Worm (Caenorhabditis elegans): ENCODE results near the gene T10B5.3.
A peak's percentile ranks its signal among the peaks of the same experiment; 100 is the strongest.

The T10B5.3 gene

DNA sequence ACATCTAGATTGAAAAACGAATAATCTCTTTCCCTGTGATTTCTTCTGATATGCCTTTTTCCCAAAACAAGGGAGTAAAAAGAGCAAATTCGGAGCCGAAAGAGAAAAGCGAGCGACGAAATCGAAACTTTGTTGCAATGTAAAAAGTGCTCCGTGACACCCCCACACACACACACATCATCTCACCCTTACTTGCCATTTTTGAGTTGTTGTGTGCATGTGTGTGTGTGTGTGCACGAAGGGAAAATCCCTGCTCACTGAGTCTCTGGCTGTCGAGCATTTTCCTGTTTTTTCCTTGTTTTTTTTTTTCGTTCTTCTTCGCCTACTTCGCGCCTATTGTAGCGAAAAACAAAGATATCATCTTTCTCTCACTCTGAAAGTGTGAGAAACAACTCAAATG is 17.4 kb upstream of the T10B5.3 start:
- TF ChIP-seq ham-2 (GFP tag; optimal IDR thresholded peaks at IDR 0.05) (no peak), ztf-11 (tag; optimal IDR thresholded peaks at IDR 0.05) (no peak), tbx-8 (GFP tag; optimal IDR thresholded peaks at IDR 0.05) (no peak)

- TF ChIP-seq ceh-43 (GFP tag; optimal IDR thresholded peaks at IDR 0.05) (no peak), ztf-11 (tag; optimal IDR thresholded peaks at IDR 0.05) (no peak), sem-2 (GFP tag; optimal IDR thresholded peaks at IDR 0.05) (no peak)
Measured at ce11 chrV:1883131-1883530, 13.5 kb upstream of the T10B5.3 start.

- TF ChIP-seq ham-2 (GFP tag; optimal IDR thresholded peaks at IDR 0.05): no peak
- TF ChIP-seq tbx-8 (GFP tag; optimal IDR thresholded peaks at IDR 0.05): no peak
- TF ChIP-seq lsy-2 (tag; optimal IDR thresholded peaks at IDR 0.05): no peak
- no peak for TF ChIP-seq sptf-1 (tag; optimal IDR thresholded peaks at IDR 0.05)
- TF ChIP-seq elt-1 (tag; optimal IDR thresholded peaks at IDR 0.05; ENCODE audit: borderline replicate concordance, insufficient read depth): no peak
- no peak for TF ChIP-seq unc-39 (tag; optimal IDR thresholded peaks at IDR 0.05)
- TF ChIP-seq mab-5 (tag; optimal IDR thresholded peaks at IDR 0.05): no peak
- no peak for TF ChIP-seq mls-2 (tag; optimal IDR thresholded peaks at IDR 0.05)
- no peak for TF ChIP-seq nhr-76 (tag; optimal IDR thresholded peaks at IDR 0.05)
- TF ChIP-seq ceh-43 (GFP tag; optimal IDR thresholded peaks at IDR 0.05): no peak
Measured at ce11 chrV:1878030-1878429, 8.4 kb upstream of the T10B5.3 start.

ce11 chrV:1875497-1875988 is 6.0 kb upstream of the T10B5.3 start:
- no peak for TF ChIP-seq ztf-11 (tag; optimal IDR thresholded peaks at IDR 0.05)
- TF ChIP-seq nhr-2 (tag; optimal IDR thresholded peaks at IDR 0.05): peak; percentile 1
- no peak for TF ChIP-seq nhr-237 (tag; optimal IDR thresholded peaks at IDR 0.05)
- TF ChIP-seq cnd-1 (tag; optimal IDR thresholded peaks at IDR 0.05): no peak
- TF ChIP-seq bed-3 (GFP tag; optimal IDR thresholded peaks at IDR 0.05): peak; percentile 29
- TF ChIP-seq mls-2 (tag; optimal IDR thresholded peaks at IDR 0.05): peak; percentile 59
- TF ChIP-seq sptf-1 (tag; optimal IDR thresholded peaks at IDR 0.05): peak; percentile 73
- no peak for TF ChIP-seq unc-62 (GFP tag; optimal IDR thresholded peaks at IDR 0.05)
- no peak for TF ChIP-seq nhr-28 (tag; optimal IDR thresholded peaks at IDR 0.05)
- no peak for TF ChIP-seq pha-4 (tag; optimal IDR thresholded peaks at IDR 0.05)
- peak; percentile 49 for TF ChIP-seq ceh-83 (GFP tag; optimal IDR thresholded peaks at IDR 0.05)
- TF ChIP-seq ceh-39 (tag; optimal IDR thresholded peaks at IDR 0.05): no peak
- TF ChIP-seq sem-2 (GFP tag; optimal IDR thresholded peaks at IDR 0.05): peak; percentile 25

- TF ChIP-seq ztf-11 (tag; optimal IDR thresholded peaks at IDR 0.05): no peak
- TF ChIP-seq nhr-237 (tag; optimal IDR thresholded peaks at IDR 0.05): no peak
- no peak for TF ChIP-seq ces-1 (GFP tag; optimal IDR thresholded peaks at IDR 0.05)
Measured at ce11 chrV:1874827-1875226, 5.2 kb upstream of the T10B5.3 start.

DNA sequence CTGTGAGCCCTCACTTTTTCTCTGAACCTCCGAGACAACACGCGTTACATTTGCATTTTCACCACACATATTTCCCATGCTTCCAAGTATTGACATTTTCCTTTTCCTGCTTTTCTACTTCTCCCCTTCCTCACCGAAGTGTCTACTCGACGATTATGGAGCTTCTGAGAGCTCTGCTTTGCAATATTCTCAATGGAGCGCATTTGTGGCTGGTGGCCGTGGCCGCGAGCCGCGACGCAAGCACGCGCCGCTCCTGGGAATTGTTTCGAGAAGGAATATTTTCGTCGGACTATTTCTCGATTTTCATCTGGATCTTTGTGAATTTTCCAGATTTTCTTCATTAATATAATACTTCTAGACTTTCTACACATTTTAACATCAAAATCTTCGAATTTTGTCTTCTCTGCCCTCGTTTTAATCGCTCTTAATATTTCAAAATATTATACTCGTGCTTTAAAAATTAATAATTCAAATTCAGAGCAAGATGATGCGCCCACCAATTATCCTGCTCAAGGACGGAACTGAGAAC is 2.2 kb upstream of the T10B5.3 start, which contains the start of the genes T10B5.4 and cct-7:
Gene T10B5.4, minus strand, starts transcription at position 40 of the 529 bp plus-strand sequence.
Gene cct-7, plus strand, starts transcription at position 479 of the 529 bp plus-strand sequence.
- TF ChIP-seq nhr-2 (tag; optimal IDR thresholded peaks at IDR 0.05): no peak
- no peak for TF ChIP-seq blmp-1 (tag; optimal IDR thresholded peaks at IDR 0.05)
- peak; percentile 81 for TF ChIP-seq nhr-237 (tag; optimal IDR thresholded peaks at IDR 0.05)
- peak; percentile 50 for TF ChIP-seq ceh-39 (tag; optimal IDR thresholded peaks at IDR 0.05)
- TF ChIP-seq pha-4 (tag; optimal IDR thresholded peaks at IDR 0.05): peak; percentile 86
- peak; percentile 57 for TF ChIP-seq M03D4.4 (tag; optimal IDR thresholded peaks at IDR 0.05)
- peak; percentile 65 for TF ChIP-seq drap-1 (GFP tag; optimal IDR thresholded peaks at IDR 0.05)
- peak; percentile 34 for TF ChIP-seq ham-2 (GFP tag; optimal IDR thresholded peaks at IDR 0.05)
- peak; percentile 77 for TF ChIP-seq unc-120 (tag; optimal IDR thresholded peaks at IDR 0.05; ENCODE audit: poor library complexity, severe bottlenecking)
- TF ChIP-seq unc-62 (GFP tag; optimal IDR thresholded peaks at IDR 0.05): peak; percentile 65
- TF ChIP-seq bed-3 (GFP tag; optimal IDR thresholded peaks at IDR 0.05): no peak
- TF ChIP-seq ceh-43 (GFP tag; optimal IDR thresholded peaks at IDR 0.05): no peak
- peak; percentile 73 for TF ChIP-seq sptf-1 (tag; optimal IDR thresholded peaks at IDR 0.05)
- peak; percentile 77 for TF ChIP-seq cnd-1 (tag; optimal IDR thresholded peaks at IDR 0.05)
- TF ChIP-seq elt-3 (tag; optimal IDR thresholded peaks at IDR 0.05): no peak
- no peak for TF ChIP-seq mab-5 (tag; optimal IDR thresholded peaks at IDR 0.05)
- TF ChIP-seq lsy-2 (tag; optimal IDR thresholded peaks at IDR 0.05): peak; percentile 75
- no peak for TF ChIP-seq sem-2 (GFP tag; optimal IDR thresholded peaks at IDR 0.05)
- peak; percentile 72 for TF ChIP-seq mls-2 (tag; optimal IDR thresholded peaks at IDR 0.05)
- TF ChIP-seq mep-1 (tag; optimal IDR thresholded peaks at IDR 0.05): peak; percentile 97
- TF ChIP-seq nhr-28 (tag; optimal IDR thresholded peaks at IDR 0.05): no peak
- TF ChIP-seq nhr-76 (tag; optimal IDR thresholded peaks at IDR 0.05): no peak
- TF ChIP-seq zip-8 (tag; optimal IDR thresholded peaks at IDR 0.05): no peak
- no peak for TF ChIP-seq snpc-4 (tag; optimal IDR thresholded peaks at IDR 0.05)
- peak; percentile 25 for TF ChIP-seq lin-32 (GFP tag; optimal IDR thresholded peaks at IDR 0.05)
- no peak for TF ChIP-seq ceh-83 (GFP tag; optimal IDR thresholded peaks at IDR 0.05)
- TF ChIP-seq unc-39 (tag; optimal IDR thresholded peaks at IDR 0.05): no peak
- no peak for TF ChIP-seq nhr-12 (tag; optimal IDR thresholded peaks at IDR 0.05)
- peak; percentile 90 for TF ChIP-seq ces-1 (GFP tag; optimal IDR thresholded peaks at IDR 0.05)
- peak; percentile 83 for TF ChIP-seq lin-13 (tag; optimal IDR thresholded peaks at IDR 0.05)
- TF ChIP-seq elt-1 (tag; optimal IDR thresholded peaks at IDR 0.05; ENCODE audit: borderline replicate concordance, insufficient read depth): no peak
- TF ChIP-seq ztf-11 (tag; optimal IDR thresholded peaks at IDR 0.05): no peak
- TF ChIP-seq hlh-1 (tag; optimal IDR thresholded peaks at IDR 0.05): no peak
- no peak for TF ChIP-seq flh-1 (GFP tag; optimal IDR thresholded peaks at IDR 0.05)
- no peak for TF ChIP-seq tbx-8 (GFP tag; optimal IDR thresholded peaks at IDR 0.05)
